Fruit fly (Drosophila melanogaster) ovary, adult (tissue): ENCODE measurements around the gene Muc68E.

Experiments
- CG17801 ChIP-seq: fragments of 200-800 bp; optimal IDR thresholded peaks from 2 replicates; lab custom pipeline; 2019; ENCODE audit warnings: missing biosample characterization, mild to moderate bottlenecking, missing genetic modification characterization, moderate library complexity; ENCODE audit not compliant: partially characterized antibody

Gene Muc68E

dm6 chr3L:11973690-11974089, 911 bp upstream of the Muc68E start, which contains the start of gene CG42397:
TSS of gene CG42397 (minus strand) at chr3L:11973790.
- TF ChIP-seq CG17801 (GFP tag; lab: Kevin White, UChicago), result no peak

dm6 chr3L:11966104-11966503, 6.7 kb downstream of the Muc68E start, which contains the start of gene prc:
TSS of gene prc (minus strand) at chr3L:11966131.
- no peak for TF ChIP-seq CG17801 (GFP tag; lab: Kevin White, UChicago)

dm6 chr3L:11957669-11958333, 15.0 kb downstream of the Muc68E start, which contains the start of the genes CG11570 and CG43294:
TSS of gene CG11570 (minus strand) at chr3L:11957769.
TSS of gene CG43294 (plus strand) at chr3L:11958283.
- TF ChIP-seq CG17801 (GFP tag; lab: Kevin White, UChicago), result no peak

dm6 chr3L:11953783-11954182, 19.0 kb downstream of the Muc68E start, which contains the start of gene CG7248:
TSS of gene CG7248 (plus strand) at chr3L:11954083.
- TF ChIP-seq CG17801 (GFP tag; lab: Kevin White, UChicago), result no peak

dm6 chr3L:11953217-11953616, 19.6 kb downstream of the Muc68E start, which contains the start of gene obst-G:
TSS of gene obst-G (minus strand) at chr3L:11953317.
- TF ChIP-seq CG17801 (GFP tag; lab: Kevin White, UChicago), result no peak

dm6 chr3L:11949539-11949938, 23.2 kb downstream of the Muc68E start, which contains the start of gene CG17826:
TSS of gene CG17826 (plus strand) at chr3L:11949839.
- TF ChIP-seq CG17801 (GFP tag; lab: Kevin White, UChicago), result no peak

- TF ChIP-seq CG17801 (GFP tag; lab: Kevin White, UChicago), result no peak
These were observed 25.4 kb downstream of the Muc68E start, which contains the start of gene CG7252 for dm6 chr3L:11947357-11947756. TSS of gene CG7252 (plus strand) at chr3L:11947675.

- no peak for TF ChIP-seq CG17801 (GFP tag; lab: Kevin White, UChicago)
These were observed 28.0 kb downstream of the Muc68E start, which contains the start of gene CG5883 for dm6 chr3L:11944752-11945151. TSS of gene CG5883 (minus strand) at chr3L:11944852.

dm6 chr3L:11941612-11942011, 31.2 kb downstream of the Muc68E start, which contains the start of gene Rpt4R:
TSS of gene Rpt4R (plus strand) at chr3L:11941912.
- no peak for TF ChIP-seq CG17801 (GFP tag; lab: Kevin White, UChicago)

dm6 chr3L:11938716-11939115, 34.1 kb downstream of the Muc68E start, which contains the start of gene CG44837:
TSS of gene CG44837 (minus strand) at chr3L:11938872.
- TF ChIP-seq CG17801 (GFP tag; lab: Kevin White, UChicago), result no peak

dm6 chr3L:11937270-11937669, 35.5 kb downstream of the Muc68E start:
- no peak for TF ChIP-seq CG17801 (GFP tag; lab: Kevin White, UChicago)

dm6 chr3L:11931619-11932018, 41.2 kb downstream of the Muc68E start:
- TF ChIP-seq CG17801 (GFP tag; lab: Kevin White, UChicago), result no peak

dm6 chr3L:11927287-11927743, 45.5 kb downstream of the Muc68E start, which contains the start of gene byn:
TSS of gene byn (plus strand) at chr3L:11927693.
- TF ChIP-seq CG17801 (GFP tag; lab: Kevin White, UChicago), result no peak

- TF ChIP-seq CG17801 (GFP tag; lab: Kevin White, UChicago), result no peak
These were observed 47.4 kb downstream of the Muc68E start for dm6 chr3L:11925382-11925781.

dm6 chr3L:11924657-11925056, 48.1 kb downstream of the Muc68E start, which contains the start of gene SdhAL:
TSS of gene SdhAL (minus strand) at chr3L:11924757.
- TF ChIP-seq CG17801 (GFP tag; lab: Kevin White, UChicago), result no peak
